Fruit fly (Drosophila melanogaster) whole organism, pupa: Measurements from ENCODE around the gene Dhfr.

Experiments used
- CG10348 ChIP-seq: fragments of 200-800 bp; sonication (Bioruptor generic); IDR thresholded peaks from 2 replicates; pipeline ENCODE4 v1.3.6; 2022; ENCODE audit warnings: missing biosample characterization, missing genetic modification characterization
- CG12605 ChIP-seq: fragments of 200-800 bp; sonication (Bioruptor generic); IDR thresholded peaks from 2 replicates; pipeline ENCODE4 v1.3.6; 2022; ENCODE audit warnings: missing biosample characterization, missing genetic modification characterization
- CG13204 ChIP-seq: fragments of 200-800 bp; sonication (Bioruptor generic); optimal IDR thresholded peaks from 2 replicates; lab custom pipeline; 2018; ENCODE audit warnings: missing biosample characterization, mild to moderate bottlenecking, missing genetic modification characterization, moderate library complexity
- CG14655 ChIP-seq: fragments of 200-800 bp; sonication (Bioruptor generic); optimal IDR thresholded peaks from 3 replicates; lab custom pipeline; 2017; ENCODE audit warnings: mild to moderate bottlenecking, missing biosample characterization, missing genetic modification reagents, missing genetic modification characterization
- CG15710 ChIP-seq: fragments of 200-800 bp; sonication (Bioruptor generic); optimal IDR thresholded peaks from 2 replicates; lab custom pipeline; 2018; ENCODE audit warnings: missing biosample characterization, mild to moderate bottlenecking, missing genetic modification characterization, moderate library complexity
- CG17806 ChIP-seq: fragments of 200-800 bp; sonication (Bioruptor generic); optimal IDR thresholded peaks from 2 replicates; lab custom pipeline; 2018; ENCODE audit warnings: missing biosample characterization, mild to moderate bottlenecking, missing genetic modification characterization, moderate library complexity
- CG32121 ChIP-seq: fragments of 200-800 bp; sonication (Bioruptor generic); IDR thresholded peaks from 2 replicates; pipeline ENCODE4 v1.3.6; 2022; ENCODE audit warnings: missing biosample characterization, missing genetic modification characterization
- CG34367 ChIP-seq: fragments of 200-800 bp; sonication (Bioruptor generic); optimal IDR thresholded peaks from 2 replicates; lab custom pipeline; 2018; ENCODE audit warnings: missing biosample characterization, mild to moderate bottlenecking, missing genetic modification characterization
- CG4496 ChIP-seq: fragments of 200-800 bp; sonication (Bioruptor generic); IDR thresholded peaks from 3 replicates; pipeline ENCODE4 v1.3.6; 2022; ENCODE audit warnings: missing biosample characterization, missing genetic modification characterization
- CG8159 ChIP-seq: fragments of 200-800 bp; sonication (Bioruptor generic); optimal IDR thresholded peaks from 3 replicates; lab custom pipeline; 2018; ENCODE audit warnings: missing biosample characterization, mild to moderate bottlenecking, missing genetic modification characterization, moderate library complexity
- CG8301 ChIP-seq: fragments of 200-800 bp; sonication (Bioruptor generic); optimal IDR thresholded peaks from 2 replicates; lab custom pipeline; 2018; ENCODE audit warnings: missing biosample characterization, mild to moderate bottlenecking, missing genetic modification characterization
- CG9948 ChIP-seq: fragments of 200-800 bp; sonication (Bioruptor generic); optimal IDR thresholded peaks from 2 replicates; lab custom pipeline; 2018; ENCODE audit warnings: missing biosample characterization, mild to moderate bottlenecking, missing genetic modification characterization, moderate library complexity
- D1 ChIP-seq: fragments of 200-800 bp; sonication (Bioruptor generic); optimal IDR thresholded peaks from 2 replicates; lab custom pipeline; 2018; ENCODE audit warnings: missing biosample characterization, mild to moderate bottlenecking, missing genetic modification characterization, moderate library complexity
- EcR ChIP-seq: fragments of 200-800 bp; sonication (Bioruptor generic); optimal IDR thresholded peaks from 3 replicates; lab custom pipeline; 2019; ENCODE audit warnings: missing biosample characterization, missing genetic modification characterization, mild to moderate bottlenecking, moderate library complexity, missing genetic modification reagents
- Ets98B ChIP-seq: fragments of 200-800 bp; sonication (Bioruptor generic); IDR thresholded peaks from 2 replicates; pipeline ENCODE4 v1.3.6; 2022; ENCODE audit warnings: missing biosample characterization, missing genetic modification characterization
- Pif1A ChIP-seq: fragments of 200-800 bp; sonication (Bioruptor generic); optimal IDR thresholded peaks from 3 replicates; lab custom pipeline; 2016; ENCODE audit warnings: missing biosample characterization, missing genetic modification characterization
- Pif1B ChIP-seq: fragments of 200-800 bp; sonication (Bioruptor generic); optimal IDR thresholded peaks from 3 replicates; lab custom pipeline; 2016; ENCODE audit warnings: missing biosample characterization, missing genetic modification characterization
- Snoo ChIP-seq: fragments of 200-800 bp; sonication (Bioruptor generic); optimal IDR thresholded peaks from 3 replicates; lab custom pipeline; 2017; ENCODE audit warnings: missing biosample characterization, mild to moderate bottlenecking, missing genetic modification characterization, inconsistent platforms
- fd96Ca ChIP-seq: fragments of 200-800 bp; sonication (Bioruptor generic); IDR thresholded peaks from 3 replicates; pipeline ENCODE4 v1.3.6; 2022; ENCODE audit warnings: missing biosample characterization, missing genetic modification characterization
- gl ChIP-seq: fragments of 200-800 bp; sonication (Bioruptor generic); optimal IDR thresholded peaks from 2 replicates; lab custom pipeline; 2018; ENCODE audit warnings: missing biosample characterization, mild to moderate bottlenecking, missing genetic modification characterization
- rn ChIP-seq: fragments of 200-800 bp; sonication (Bioruptor generic); IDR thresholded peaks from 2 replicates; pipeline ENCODE4 v1.3.6; 2022; ENCODE audit warnings: missing biosample characterization, missing genetic modification characterization

The Dhfr gene

dm6 chr3R:16480995-16481394, at the start of gene Dhfr:
Gene Dhfr (plus strand): TSS chr3R:16481167.
- TF ChIP-seq CG34367 (tag; lab: Kevin White, UChicago), result no peak
- TF ChIP-seq rn (GFP tag; lab: Robert Waterston, UW), result no peak
- no peak for TF ChIP-seq EcR (GFP tag; lab: Kevin White, UChicago)
- TF ChIP-seq CG17806 (tag; lab: Kevin White, UChicago), result no peak
- no peak for TF ChIP-seq CG10348 (GFP tag; lab: Robert Waterston, UW)
- no peak for TF ChIP-seq CG4496
- no peak for TF ChIP-seq fd96Ca
- no peak for TF ChIP-seq CG14655 (GFP tag; lab: Kevin White, UChicago)
- TF ChIP-seq Ets98B (GFP tag; lab: Robert Waterston, UW), result no peak
- no peak for TF ChIP-seq CG8159 (tag; lab: Kevin White, UChicago)
- TF ChIP-seq, all 21 proteins: peak for 0

- TF ChIP-seq gl (tag; lab: Kevin White, UChicago) (no peak), fd96Ca (no peak), CG34367 (tag; lab: Kevin White, UChicago) (no peak), CG32121 (GFP tag; lab: Robert Waterston, UW) (no peak), CG10348 (GFP tag; lab: Robert Waterston, UW) (no peak), Pif1A (GFP tag; lab: Kevin White, UChicago) (no peak), Snoo (tag; lab: Kevin White, UChicago) (peak; percentile 1), CG8159 (tag; lab: Kevin White, UChicago) (peak; percentile 9), CG9948 (tag; lab: Kevin White, UChicago) (no peak), CG4496 (peak; percentile 39; the same call in 1 of the 3 replicates)
- TF ChIP-seq, all 21 proteins: peak for 3
Measured at dm6 chr3R:16431707-16432106, 49.3 kb upstream of the Dhfr start.

dm6 chr3R:16432665-16433065, 48.3 kb upstream of the Dhfr start, which contains the start of gene Fntb:
Gene Fntb (plus strand): TSS chr3R:16432998.
- TF ChIP-seq CG13204 (GFP tag; lab: Kevin White, UChicago), result no peak
- peak; percentile 40 for TF ChIP-seq CG34367 (tag; lab: Kevin White, UChicago)
- no peak for TF ChIP-seq CG14655 (GFP tag; lab: Kevin White, UChicago)
- TF ChIP-seq CG8159 (tag; lab: Kevin White, UChicago), result no peak
- TF ChIP-seq CG32121 (GFP tag; lab: Robert Waterston, UW), result peak; percentile 56
- peak; percentile 62 for TF ChIP-seq CG17806 (tag; lab: Kevin White, UChicago)
- no peak; the same call in 1 of the 2 replicates for TF ChIP-seq Ets98B (GFP tag; lab: Robert Waterston, UW)
- TF ChIP-seq CG10348 (GFP tag; lab: Robert Waterston, UW), result no peak
- TF ChIP-seq CG8301 (tag; lab: Kevin White, UChicago), result peak; percentile 66
- peak; percentile 68 for TF ChIP-seq CG15710
- no peak for TF ChIP-seq gl (tag; lab: Kevin White, UChicago)
- TF ChIP-seq CG9948 (tag; lab: Kevin White, UChicago), result peak; percentile 57
- no peak for TF ChIP-seq Pif1A (GFP tag; lab: Kevin White, UChicago)
- TF ChIP-seq CG12605 (GFP tag; lab: Robert Waterston, UW), result peak; percentile 37; the same call in 1 of the 2 replicates
- TF ChIP-seq Snoo (tag; lab: Kevin White, UChicago), result peak; percentile 35
- no peak for TF ChIP-seq CG4496
- TF ChIP-seq Pif1B (GFP tag; lab: Kevin White, UChicago), result no peak
- TF ChIP-seq EcR (GFP tag; lab: Kevin White, UChicago), result no peak
- TF ChIP-seq fd96Ca, result no peak
- no peak for TF ChIP-seq rn (GFP tag; lab: Robert Waterston, UW)
- TF ChIP-seq D1 (tag; lab: Kevin White, UChicago), result no peak

dm6 chr3R:16434599-16434998, 46.4 kb upstream of the Dhfr start, which contains the start of gene CG14881:
Gene CG14881 (plus strand): TSS chr3R:16434899.
- TF ChIP-seq CG32121 (GFP tag; lab: Robert Waterston, UW) (no peak), CG8301 (tag; lab: Kevin White, UChicago) (no peak), gl (tag; lab: Kevin White, UChicago) (no peak)

dm6 chr3R:16436374-16437037, 44.5 kb upstream of the Dhfr start, which contains the start of gene mRpS33:
Gene mRpS33 (minus strand): TSS chr3R:16436597.
- TF ChIP-seq EcR (GFP tag; lab: Kevin White, UChicago) (no peak), D1 (tag; lab: Kevin White, UChicago) (no peak), CG8301 (tag; lab: Kevin White, UChicago) (no peak), CG13204 (GFP tag; lab: Kevin White, UChicago) (no peak), Ets98B (GFP tag; lab: Robert Waterston, UW) (no peak), CG9948 (tag; lab: Kevin White, UChicago) (no peak), CG15710 (no peak), fd96Ca (no peak), CG8159 (tag; lab: Kevin White, UChicago) (no peak), CG14655 (GFP tag; lab: Kevin White, UChicago) (no peak), CG32121 (GFP tag; lab: Robert Waterston, UW) (no peak), CG10348 (GFP tag; lab: Robert Waterston, UW) (no peak), gl (tag; lab: Kevin White, UChicago) (no peak), Pif1B (GFP tag; lab: Kevin White, UChicago) (no peak)
